Fruit fly (Drosophila melanogaster): ENCODE results near the gene fz2.

- no peak for TF ChIP-seq Rel (GFP tag; optimal IDR thresholded peaks at IDR 0.05)
- no peak for TF ChIP-seq Rel (tag; optimal IDR thresholded peaks at IDR 0.05)
- peak; percentile 1 for TF ChIP-seq CG9705 (GFP tag; optimal IDR thresholded peaks at IDR 0.05)
- TF ChIP-seq Sp1 (GFP tag; optimal IDR thresholded peaks at IDR 0.05), result no peak
- no peak for TF ChIP-seq jim (GFP tag; optimal IDR thresholded peaks at IDR 0.05)
- no peak for TF ChIP-seq lola (GFP tag; optimal IDR thresholded peaks at IDR 0.05)
Observed at dm6 chr3L:19254715-19255428, 19.7 kb upstream of the fz2 start, which contains the start of the genes mRpL21 and rept.
